Worm (Caenorhabditis elegans): ENCODE measurements around the gene srj-45.

srj-45 gene

DNA sequence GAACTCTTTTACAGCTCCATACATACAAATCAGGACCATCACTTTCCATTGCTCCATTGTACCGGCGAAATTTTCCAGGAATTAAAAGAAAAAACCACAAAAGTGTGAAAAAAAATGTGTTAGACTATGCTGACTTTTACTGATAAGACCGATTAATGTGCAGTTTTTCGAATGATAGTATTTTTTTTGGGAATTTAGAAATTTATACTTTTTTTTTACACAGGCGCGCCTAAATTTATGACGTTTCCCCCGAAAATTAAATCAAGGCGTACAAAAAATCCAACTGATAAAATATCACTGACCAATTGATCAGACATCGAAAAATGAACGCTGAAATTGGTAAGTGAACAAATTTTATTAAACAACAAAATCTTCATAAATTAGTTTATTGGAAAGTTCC is 39.0 kb upstream of the srj-45 start, which contains the start of gene folt-2:
Gene folt-2, minus strand, starts transcription at position 179 of the 400 bp plus-strand sequence.
- peak; percentile 5 for TF ChIP-seq atf-7 (tag; optimal IDR thresholded peaks at IDR 0.05)
- TF ChIP-seq nhr-27 (tag; optimal IDR thresholded peaks at IDR 0.05), result no peak
- TF ChIP-seq nhr-80 (tag; optimal IDR thresholded peaks at IDR 0.05), result peak; percentile 76

DNA sequence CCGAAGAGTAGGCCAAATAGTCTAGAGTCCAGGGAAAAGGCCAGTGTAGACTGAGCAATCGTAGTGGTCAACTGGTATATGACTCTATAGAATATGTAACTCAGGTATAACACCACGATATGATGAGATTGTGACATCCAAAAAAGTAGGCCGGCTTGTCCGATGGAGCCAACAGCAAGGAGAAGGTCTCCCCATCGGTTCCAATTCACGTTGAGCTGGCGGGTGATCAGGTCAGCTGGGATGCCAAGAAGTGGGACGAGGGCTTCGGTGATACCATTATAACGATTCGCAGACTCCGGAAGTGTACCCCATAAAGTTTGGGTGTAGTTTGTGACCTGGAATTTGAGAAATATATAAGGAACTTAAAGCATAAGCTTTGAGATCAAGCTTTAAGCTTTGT is 36.5 kb upstream of the srj-45 start:
- peak; percentile 98 for TF ChIP-seq F37B4.10 (GFP tag; IDR thresholded peaks at IDR 0.05)
- no peak for TF ChIP-seq nfya-2 (GFP tag; IDR thresholded peaks at IDR 0.05)
- 0 out of 2 replicates have a peak, but pooled peaks have one; percentile 20 for TF ChIP-seq madf-3 (GFP tag; IDR thresholded peaks at IDR 0.05)

DNA sequence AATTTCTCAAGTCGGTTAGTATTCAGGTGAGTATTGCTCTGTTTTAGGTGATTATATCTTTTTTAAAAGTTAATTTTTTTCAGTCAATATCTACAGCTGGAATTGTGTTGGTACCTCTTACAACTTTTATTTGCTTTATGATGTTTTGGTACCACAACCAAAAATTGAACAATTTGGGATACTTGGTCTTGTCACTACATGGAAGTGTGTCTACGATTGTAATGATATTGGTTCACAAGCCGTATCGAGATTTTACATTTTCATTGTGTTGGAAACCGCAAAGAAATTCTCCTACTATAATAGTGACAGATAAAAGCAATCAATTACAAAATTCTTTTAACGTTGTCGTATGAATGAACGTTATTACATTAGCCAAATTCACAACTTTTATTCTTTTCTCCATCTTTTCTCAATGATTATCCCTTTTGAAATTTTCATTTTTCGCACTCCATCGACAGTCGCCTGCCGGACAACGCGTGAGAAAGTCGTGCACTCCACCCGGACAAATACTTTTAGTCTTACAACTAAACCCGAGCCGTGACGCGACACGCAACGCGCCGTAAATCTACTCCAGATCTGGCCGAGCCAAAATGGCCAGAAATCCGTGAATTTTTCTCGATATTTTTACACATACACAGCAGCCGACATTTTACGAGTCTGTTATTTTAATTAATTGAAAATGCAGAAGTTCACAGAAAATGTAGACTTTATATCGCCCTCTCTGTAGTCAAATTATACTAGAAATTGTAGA is 35.5 kb upstream of the srj-45 start:
- TF ChIP-seq lin-54 (GFP tag; optimal IDR thresholded peaks at IDR 0.05) (peak; percentile 14), Y67H2A.10 (GFP tag; conservative IDR thresholded peaks at IDR 0.05) (no peak), ztf-3 (GFP tag; optimal IDR thresholded peaks at IDR 0.05) (no peak), chd-7 (tag; optimal IDR thresholded peaks at IDR 0.05) (peak; percentile 54), F37B4.10 (GFP tag; IDR thresholded peaks at IDR 0.05) (peak; percentile 98), snpc-3.4 (tag; optimal IDR thresholded peaks at IDR 0.05) (no peak), gei-17 (GFP tag; optimal IDR thresholded peaks at IDR 0.05) (no peak), Y95B8A.8 (GFP tag; IDR thresholded peaks at IDR 0.05) (no peak), zim-3 (tag; optimal IDR thresholded peaks at IDR 0.05) (no peak), mxl-1 (tag; optimal IDR thresholded peaks at IDR 0.05) (no peak), madf-10 (tag; optimal IDR thresholded peaks at IDR 0.05) (peak; percentile 29), dox-1 (GFP tag; IDR thresholded peaks at IDR 0.05) (peak; percentile 23; the same call in 1 of the 2 replicates), atf-7 (tag; optimal IDR thresholded peaks at IDR 0.05) (peak; percentile 11), repo-1 (tag; optimal IDR thresholded peaks at IDR 0.05) (peak; percentile 45), K12H6.12 (tag; optimal IDR thresholded peaks at IDR 0.05) (no peak), ceh-100 (GFP tag; IDR thresholded peaks at IDR 0.05) (no peak), hsf-1 (GFP tag; IDR thresholded peaks at IDR 0.05) (peak; percentile 40; the same call in 1 of the 2 replicates), B0336.3 (GFP tag; IDR thresholded peaks at IDR 0.05) (peak; percentile 37; the same call in 1 of the 2 replicates), athp-1 (tag; optimal IDR thresholded peaks at IDR 0.05) (no peak), nfyb-1 (GFP tag; IDR thresholded peaks at IDR 0.05) (peak; percentile 77), hlh-12 (tag; optimal IDR thresholded peaks at IDR 0.05) (no peak), nhr-90 (tag; optimal IDR thresholded peaks at IDR 0.05) (peak; percentile 62), unc-130 (GFP tag; optimal IDR thresholded peaks at IDR 0.05) (no peak), fkh-3 (tag; optimal IDR thresholded peaks at IDR 0.05) (no peak), snpc-4 (GFP tag; optimal IDR thresholded peaks at IDR 0.05) (no peak), snpc-4 (tag; optimal IDR thresholded peaks at IDR 0.05) (peak in 2 of 4 experiments; percentile 7 to 86), ztf-22 (GFP tag; optimal IDR thresholded peaks at IDR 0.05) (peak; percentile 50), lir-1 (GFP tag; conservative IDR thresholded peaks at IDR 0.05) (no peak), somi-1 (GFP tag; optimal IDR thresholded peaks at IDR 0.05) (no peak), ceh-40 (GFP tag; IDR thresholded peaks at IDR 0.05) (no peak), let-607 (tag; optimal IDR thresholded peaks at IDR 0.05) (no peak), akir-1 (GFP tag; optimal IDR thresholded peaks at IDR 0.05) (no peak), Y56A3A.18 (GFP tag; IDR thresholded peaks at IDR 0.05) (peak; percentile 16; the same call in 1 of the 2 replicates), B0035.1 (tag; optimal IDR thresholded peaks at IDR 0.05) (no peak), hrde-1 (tag; optimal IDR thresholded peaks at IDR 0.05; ENCODE audit: borderline replicate concordance) (no peak), F57A8.1 (GFP tag; optimal IDR thresholded peaks at IDR 0.05) (no peak), Y53G8AR.9 (GFP tag; conservative IDR thresholded peaks at IDR 0.05) (peak; percentile 62), F52B5.7 (tag; optimal IDR thresholded peaks at IDR 0.05) (no peak), nhr-80 (tag; optimal IDR thresholded peaks at IDR 0.05) (peak; percentile 69)

Measured in whole organism, young adult.